Worm (Caenorhabditis elegans): ENCODE data around the gene F07A11.5.

DNA sequence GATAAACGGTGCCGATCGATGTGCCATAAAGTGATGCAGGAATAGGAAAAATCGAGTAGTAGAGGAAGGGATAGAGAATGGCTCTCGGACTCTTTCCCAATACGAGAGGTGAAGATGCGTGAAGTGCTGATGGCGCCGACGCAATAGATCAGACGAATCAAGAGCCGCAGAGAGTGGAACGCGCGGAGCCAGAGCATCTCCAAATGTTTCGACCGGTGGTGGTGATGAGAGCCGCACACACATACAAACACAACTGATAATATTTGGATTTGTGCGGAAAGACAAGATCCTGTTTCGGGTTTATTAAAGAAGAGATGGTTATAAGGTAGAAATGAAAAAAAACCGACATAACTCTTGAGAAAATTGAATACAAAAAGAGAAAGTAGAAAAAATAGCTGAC is 48.0 kb upstream of the F07A11.5 start, which contains the start of gene F54D5.15:
- TF ChIP-seq unc-62 (GFP tag; optimal IDR thresholded peaks at IDR 0.05 in 1 of 2) (no peak), unc-62 (tag; optimal IDR thresholded peaks at IDR 0.05) (no peak), nhr-76 (tag; optimal IDR thresholded peaks at IDR 0.05) (no peak), lin-15B (tag; optimal IDR thresholded peaks at IDR 0.05) (no peak), spr-1 (tag; optimal IDR thresholded peaks at IDR 0.05) (no peak), nhr-28 (tag; optimal IDR thresholded peaks at IDR 0.05) (no peak)

All from whole organism, L4 larva.